Worm (Caenorhabditis elegans): Measurements from ENCODE around the gene srz-20.
"Not testable (repeated sequence)": the region's sequence is repeated elsewhere in the genome, so short reads cannot be mapped to it uniquely, and the experiment has no call there.

srz-20 gene

ce11 chrIV:3906393-3906792 is 9.0 kb upstream of the srz-20 start, which contains the start of gene F56D6.11:
Gene F56D6.11 (minus strand): TSS chrIV:3906493.
- TF ChIP-seq sem-2 (GFP tag; optimal IDR thresholded peaks at IDR 0.05): no peak

ce11 chrIV:3907506-3908188 is 7.7 kb upstream of the srz-20 start, which contains the start of the genes F56D6.22 and F56D6.12:
Gene F56D6.22 (minus strand): TSS chrIV:3907606.
Gene F56D6.12 (plus strand): TSS chrIV:3908138.
- TF ChIP-seq blmp-1 (tag; optimal IDR thresholded peaks at IDR 0.05) (no peak), nhr-12 (tag; optimal IDR thresholded peaks at IDR 0.05) (no peak), zip-8 (tag; optimal IDR thresholded peaks at IDR 0.05) (no peak), mab-5 (tag; optimal IDR thresholded peaks at IDR 0.05) (no peak), ceh-43 (GFP tag; optimal IDR thresholded peaks at IDR 0.05) (no peak), bed-3 (GFP tag; optimal IDR thresholded peaks at IDR 0.05) (no peak)

ce11 chrIV:3909114-3909513 is 6.3 kb upstream of the srz-20 start, which contains the start of gene F56D6.13:
Gene F56D6.13 (plus strand): TSS chrIV:3909414.
- TF ChIP-seq unc-120 (tag; optimal IDR thresholded peaks at IDR 0.05; ENCODE audit: poor library complexity, severe bottlenecking): no peak
- no peak for TF ChIP-seq M03D4.4 (tag; optimal IDR thresholded peaks at IDR 0.05)
- TF ChIP-seq tbx-8 (GFP tag; optimal IDR thresholded peaks at IDR 0.05): no peak
- no peak for TF ChIP-seq zip-8 (tag; optimal IDR thresholded peaks at IDR 0.05)
- no peak for TF ChIP-seq nhr-2 (tag; optimal IDR thresholded peaks at IDR 0.05)
- TF ChIP-seq bed-3 (GFP tag; optimal IDR thresholded peaks at IDR 0.05): no peak
- no peak for TF ChIP-seq nhr-28 (tag; optimal IDR thresholded peaks at IDR 0.05)
- no peak for TF ChIP-seq nhr-76 (tag; optimal IDR thresholded peaks at IDR 0.05)
- TF ChIP-seq flh-1 (GFP tag; optimal IDR thresholded peaks at IDR 0.05): no peak
- TF ChIP-seq elt-3 (tag; optimal IDR thresholded peaks at IDR 0.05): no peak
- no peak for TF ChIP-seq blmp-1 (tag; optimal IDR thresholded peaks at IDR 0.05)
- no peak for TF ChIP-seq sptf-1 (tag; optimal IDR thresholded peaks at IDR 0.05)
- no peak for TF ChIP-seq ceh-83 (GFP tag; optimal IDR thresholded peaks at IDR 0.05)

- TF ChIP-seq M03D4.4 (tag; optimal IDR thresholded peaks at IDR 0.05); pha-4 (tag; optimal IDR thresholded peaks at IDR 0.05); ham-2 (GFP tag; optimal IDR thresholded peaks at IDR 0.05): not testable (repeated sequence)
Measured at ce11 chrIV:3911848-3912247, 3.5 kb upstream of the srz-20 start, which contains the start of gene F56D6.18. Gene F56D6.18 (minus strand): TSS chrIV:3911948.

ce11 chrIV:3912598-3912997 is 2.8 kb upstream of the srz-20 start, which contains the start of gene F56D6.20:
Gene F56D6.20 (plus strand): TSS chrIV:3912898.
- TF ChIP-seq pha-4 (tag; optimal IDR thresholded peaks at IDR 0.05) (no peak), cnd-1 (tag; optimal IDR thresholded peaks at IDR 0.05) (no peak), ceh-83 (GFP tag; optimal IDR thresholded peaks at IDR 0.05) (no peak), mab-5 (tag; optimal IDR thresholded peaks at IDR 0.05) (no peak), nhr-2 (tag; optimal IDR thresholded peaks at IDR 0.05) (no peak)

ce11 chrIV:3914462-3914861 is 934 bp upstream of the srz-20 start, which contains the start of gene F56D6.19:
Gene F56D6.19 (plus strand): TSS chrIV:3914762.
- TF ChIP-seq tbx-8 (GFP tag; optimal IDR thresholded peaks at IDR 0.05) (no peak), ham-2 (GFP tag; optimal IDR thresholded peaks at IDR 0.05) (no peak), unc-39 (tag; optimal IDR thresholded peaks at IDR 0.05) (no peak), blmp-1 (tag; optimal IDR thresholded peaks at IDR 0.05) (no peak), lin-32 (GFP tag; optimal IDR thresholded peaks at IDR 0.05) (no peak), ceh-83 (GFP tag; optimal IDR thresholded peaks at IDR 0.05) (no peak), pha-4 (tag; optimal IDR thresholded peaks at IDR 0.05) (no peak), lsy-2 (tag; optimal IDR thresholded peaks at IDR 0.05) (no peak), sptf-1 (tag; optimal IDR thresholded peaks at IDR 0.05) (no peak), ces-1 (GFP tag; optimal IDR thresholded peaks at IDR 0.05) (no peak), unc-62 (GFP tag; optimal IDR thresholded peaks at IDR 0.05) (no peak), zip-8 (tag; optimal IDR thresholded peaks at IDR 0.05) (no peak), ceh-39 (tag; optimal IDR thresholded peaks at IDR 0.05) (no peak), nhr-76 (tag; optimal IDR thresholded peaks at IDR 0.05) (no peak), ztf-11 (tag; optimal IDR thresholded peaks at IDR 0.05) (no peak)

- TF ChIP-seq tbx-8 (GFP tag; optimal IDR thresholded peaks at IDR 0.05) (no peak), nhr-28 (tag; optimal IDR thresholded peaks at IDR 0.05) (no peak), ceh-39 (tag; optimal IDR thresholded peaks at IDR 0.05) (no peak), cnd-1 (tag; optimal IDR thresholded peaks at IDR 0.05) (no peak), lin-32 (GFP tag; optimal IDR thresholded peaks at IDR 0.05) (no peak), ceh-43 (GFP tag; optimal IDR thresholded peaks at IDR 0.05) (no peak), nhr-76 (tag; optimal IDR thresholded peaks at IDR 0.05) (no peak), ceh-83 (GFP tag; optimal IDR thresholded peaks at IDR 0.05) (no peak), elt-3 (tag; optimal IDR thresholded peaks at IDR 0.05) (no peak), sem-2 (GFP tag; optimal IDR thresholded peaks at IDR 0.05) (no peak), ces-1 (GFP tag; optimal IDR thresholded peaks at IDR 0.05) (no peak), unc-39 (tag; optimal IDR thresholded peaks at IDR 0.05) (no peak), zip-8 (tag; optimal IDR thresholded peaks at IDR 0.05) (no peak), nhr-237 (tag; optimal IDR thresholded peaks at IDR 0.05) (no peak), ham-2 (GFP tag; optimal IDR thresholded peaks at IDR 0.05) (no peak)
Measured at ce11 chrIV:3917405-3917804, 2.0 kb downstream of the srz-20 start, which contains the start of gene F56D6.14. Gene F56D6.14 (plus strand): TSS chrIV:3917705.

Data from whole organism, mixed stage, embryonic.